Worm (Caenorhabditis elegans): Measurements from ENCODE around the gene vwa-8.

- no peak for TF ChIP-seq F13H6.1 (tag; optimal IDR thresholded peaks at IDR 0.05)
- no peak for TF ChIP-seq hlh-6 (tag; optimal IDR thresholded peaks at IDR 0.05)
- TF ChIP-seq zip-5 (tag; optimal IDR thresholded peaks at IDR 0.05): no peak
- TF ChIP-seq eyg-1 (tag; optimal IDR thresholded peaks at IDR 0.05): no peak
- TF ChIP-seq ceh-6 (GFP tag; optimal IDR thresholded peaks at IDR 0.05): no peak
- TF ChIP-seq nhr-11 (tag; optimal IDR thresholded peaks at IDR 0.05): no peak
- no peak for TF ChIP-seq mec-3 (tag; optimal IDR thresholded peaks at IDR 0.05; ENCODE audit: borderline replicate concordance)
- no peak for TF ChIP-seq unc-86 (tag; optimal IDR thresholded peaks at IDR 0.05)
- no peak for TF ChIP-seq ama-1 (optimal IDR thresholded peaks at IDR 0.05)
- no peak for TF ChIP-seq T23F11.4 (GFP tag; optimal IDR thresholded peaks at IDR 0.05)
- no peak for TF ChIP-seq gmeb-2 (tag; optimal IDR thresholded peaks at IDR 0.05)
These were observed 47.5 kb downstream of the vwa-8 start for ce11 chrX:13038791-13039190.

All from whole organism, late embryonic.